Fruit fly (Drosophila melanogaster) whole organism, embryonic: Measurements from ENCODE around the gene Eig71Ej.

ENCODE experiments used
- Bdp1 ChIP-seq: fragments of 200-800 bp; sonication (Bioruptor generic); optimal IDR thresholded peaks from 3 replicates; lab custom pipeline; 2016; ENCODE audit warnings: missing biosample characterization, missing genetic modification characterization
- CG1024 ChIP-seq: fragments of 200-800 bp; sonication (Bioruptor generic); IDR thresholded peaks from 2 replicates; pipeline ENCODE4 v1.3.6; 2022; ENCODE audit warnings: missing biosample characterization, missing genetic modification characterization
- CG10979 ChIP-seq: fragments of 200-800 bp; sonication (Bioruptor generic); optimal IDR thresholded peaks from 2 replicates; lab custom pipeline; 2018; ENCODE audit warnings: missing biosample characterization, mild to moderate bottlenecking, missing genetic modification characterization, moderate library complexity
- CG11398 ChIP-seq: fragments of 200-800 bp; sonication (Bioruptor generic); optimal IDR thresholded peaks from 2 replicates; lab custom pipeline; 2016; ENCODE audit warnings: missing biosample characterization, missing genetic modification characterization
- CG12104 ChIP-seq: fragments of 200-800 bp; sonication (Bioruptor generic); optimal IDR thresholded peaks from 3 replicates; lab custom pipeline; 2016; ENCODE audit warnings: missing biosample characterization, missing genetic modification characterization
- CG12236 ChIP-seq: fragments of 200-800 bp; sonication (Bioruptor generic); optimal IDR thresholded peaks from 2 replicates; lab custom pipeline; 2016; ENCODE audit warnings: missing biosample characterization, missing genetic modification characterization
- CG1233 ChIP-seq: fragments of 200-800 bp; sonication (Bioruptor generic); optimal IDR thresholded peaks from 4 replicates; lab custom pipeline; 2018; ENCODE audit warnings: missing biosample characterization, mild to moderate bottlenecking, missing genetic modification characterization
- CG12769 ChIP-seq: fragments of 200-800 bp; sonication (Bioruptor generic); optimal IDR thresholded peaks from 2 replicates; lab custom pipeline; 2019; ENCODE audit warnings: missing biosample characterization, mild to moderate bottlenecking, missing genetic modification characterization, moderate library complexity
- CG13287 ChIP-seq: fragments of 200-800 bp; sonication (Bioruptor generic); IDR thresholded peaks from 2 replicates; pipeline ENCODE4 v1.3.6; 2022; ENCODE audit warnings: missing biosample characterization, missing genetic modification characterization; ENCODE audit not compliant: partially characterized antibody
- CG17568 ChIP-seq: fragments of 200-800 bp; sonication (Bioruptor generic); optimal IDR thresholded peaks from 2 replicates; lab custom pipeline; 2018; ENCODE audit warnings: missing biosample characterization, mild to moderate bottlenecking, missing genetic modification characterization, moderate library complexity
- CG31388 ChIP-seq: fragments of 200-800 bp; sonication (Bioruptor generic); optimal IDR thresholded peaks from 2 replicates; lab custom pipeline; 2016; ENCODE audit warnings: missing biosample characterization, missing genetic modification characterization
- CG31441 ChIP-seq: fragments of 200-800 bp; sonication (Bioruptor generic); IDR thresholded peaks from 2 replicates; pipeline ENCODE4 v1.3.6; 2022; ENCODE audit warnings: missing biosample characterization, missing genetic modification characterization
- CG34376 ChIP-seq: fragments of 200-800 bp; sonication (Bioruptor generic); optimal IDR thresholded peaks from 2 replicates; lab custom pipeline; 2018; ENCODE audit warnings: missing biosample characterization, mild to moderate bottlenecking, missing genetic modification characterization
- CG6813 ChIP-seq: fragments of 200-800 bp; sonication (Bioruptor generic); optimal IDR thresholded peaks from 2 replicates; lab custom pipeline; 2017; ENCODE audit warnings: missing biosample characterization, missing genetic modification characterization, mild to moderate bottlenecking, moderate library complexity, missing genetic modification reagents
- CG8359 ChIP-seq: fragments of 200-800 bp; sonication (Bioruptor generic); optimal IDR thresholded peaks from 2 replicates; lab custom pipeline; 2017; ENCODE audit warnings: missing biosample characterization, mild to moderate bottlenecking, missing genetic modification characterization, borderline replicate concordance
- E2f1 ChIP-seq: fragments of 200-800 bp; sonication (Bioruptor generic); IDR thresholded peaks from 2 replicates; pipeline ENCODE4 v1.3.6; 2022; ENCODE audit warnings: missing biosample characterization, missing genetic modification characterization
- Eip74EF ChIP-seq, 2 experiments: fragments of 200-800 bp in 1 of 2; fragments of >200 bp in 1 of 2; sonication (Bioruptor generic) in 1 of 2; optimal IDR thresholded peaks; 2 replicates each; lab custom pipeline; 2017 to 2019; ENCODE audit warnings: missing biosample characterization in 2 of 2, missing genetic modification characterization in 2 of 2, mild to moderate bottlenecking in 1 of 2, moderate library complexity in 1 of 2
- Ets65A ChIP-seq: fragments of 200-800 bp; sonication (Bioruptor generic); peaks from one replicate; lab custom pipeline; 2016; ENCODE audit warnings: missing biosample characterization, missing genetic modification characterization
- Ets97D ChIP-seq: fragments of 200-800 bp; sonication (Bioruptor generic); optimal IDR thresholded peaks from 3 replicates; lab custom pipeline; 2016; ENCODE audit warnings: missing biosample characterization, missing genetic modification characterization
- Gsc ChIP-seq: fragments of 200-800 bp; sonication (Bioruptor generic); IDR thresholded peaks from 2 replicates; pipeline ENCODE4 v1.3.6; 2022; ENCODE audit warnings: missing biosample characterization, missing genetic modification characterization
- Hand ChIP-seq: fragments of 200-800 bp; sonication (Bioruptor generic); optimal IDR thresholded peaks from 2 replicates; lab custom pipeline; 2017; ENCODE audit warnings: mild to moderate bottlenecking, missing biosample characterization, missing genetic modification reagents, missing genetic modification characterization
- Mad ChIP-seq: fragments of 200-800 bp; sonication (Bioruptor generic); optimal IDR thresholded peaks from 2 replicates; lab custom pipeline; 2016; ENCODE audit warnings: missing biosample characterization, missing genetic modification characterization
- Oli ChIP-seq: fragments of 200-800 bp; sonication (Bioruptor generic); optimal IDR thresholded peaks from 2 replicates; lab custom pipeline; 2018; ENCODE audit warnings: missing biosample characterization, mild to moderate bottlenecking, missing genetic modification characterization, moderate library complexity
- Vsx1 ChIP-seq: fragments of 200-800 bp; sonication (Bioruptor generic); optimal IDR thresholded peaks from 2 replicates; lab custom pipeline; 2017; ENCODE audit warnings: missing biosample characterization, mild to moderate bottlenecking, missing genetic modification characterization, missing genetic modification reagents
- Xbp1 ChIP-seq: fragments of 200-800 bp; sonication (Bioruptor generic); optimal IDR thresholded peaks from 3 replicates; lab custom pipeline; 2016; ENCODE audit warnings: missing biosample characterization, mild to moderate bottlenecking, missing genetic modification characterization
- cad ChIP-seq: fragments of >200 bp; optimal IDR thresholded peaks from 2 replicates; lab custom pipeline; 2017; ENCODE audit warnings: missing biosample characterization, missing genetic modification characterization
- chinmo ChIP-seq: fragments of 200-800 bp; sonication (Bioruptor generic); IDR thresholded peaks from 4 replicates; pipeline ENCODE4 v1.3.6; 2022; ENCODE audit warnings: missing biosample characterization, missing genetic modification characterization; ENCODE audit not compliant: partially characterized antibody
- dm ChIP-seq: fragments of 200-800 bp; sonication (Bioruptor generic); optimal IDR thresholded peaks from 3 replicates; lab custom pipeline; 2016; ENCODE audit warnings: missing biosample characterization, missing genetic modification characterization
- ewg ChIP-seq: fragments of 200-800 bp; sonication (Bioruptor generic); optimal IDR thresholded peaks from 3 replicates; lab custom pipeline; 2017; ENCODE audit warnings: mild to moderate bottlenecking, missing biosample characterization, missing genetic modification reagents, missing genetic modification characterization
- lilli ChIP-seq: fragments of 200-800 bp; sonication (Bioruptor generic); optimal IDR thresholded peaks from 3 replicates; lab custom pipeline; 2016; ENCODE audit warnings: missing biosample characterization, missing genetic modification characterization
- sd ChIP-seq: fragments of 200-800 bp; sonication (Bioruptor generic); optimal IDR thresholded peaks from 3 replicates; lab custom pipeline; 2018; ENCODE audit warnings: missing biosample characterization, mild to moderate bottlenecking, missing genetic modification characterization, moderate library complexity
- sens ChIP-seq: fragments of 200-800 bp; sonication (Bioruptor generic); peaks from one replicate; lab custom pipeline; 2016; ENCODE audit warnings: missing biosample characterization, missing genetic modification characterization
- tup ChIP-seq: fragments of 200-800 bp; sonication (Bioruptor generic); optimal IDR thresholded peaks from 2 replicates; lab custom pipeline; 2016; ENCODE audit warnings: missing biosample characterization, mild to moderate bottlenecking, missing genetic modification characterization, moderate library complexity
- zfh1 ChIP-seq: fragments of 200-800 bp; sonication (Bioruptor generic); IDR thresholded peaks from 3 replicates; pipeline ENCODE4 v1.3.6; 2022; ENCODE audit warnings: missing biosample characterization, missing genetic modification characterization

Eig71Ej gene

dm6 chr3L:15655910-15656309 is 4.9 kb downstream of the Eig71Ej start, which contains the start of gene Eig71Ee:
TSS of gene Eig71Ee (minus strand) at chr3L:15656010.
- TF ChIP-seq cad (GFP tag; lab: Kevin White, UChicago) (no peak), Ets65A (peak; percentile 24)

dm6 chr3L:15652154-15652553 is 8.7 kb downstream of the Eig71Ej start, which contains the start of the genes Eig71Ec and Eig71Ed:
TSS of gene Eig71Ec (minus strand) at chr3L:15652254.
TSS of gene Eig71Ed (plus strand) at chr3L:15652537.
- TF ChIP-seq CG12104 (GFP tag; lab: Kevin White, UChicago) (no peak), CG8359 (no peak), Gsc (GFP tag; lab: Robert Waterston, UW) (no peak), CG10979 (tag; lab: Kevin White, UChicago) (no peak), CG12769 (tag; lab: Kevin White, UChicago) (no peak), CG31388 (no peak), CG11398 (no peak)

- TF ChIP-seq zfh1 (GFP tag; lab: Robert Waterston, UW) (no peak), dm (no peak), chinmo (GFP tag; lab: Robert Waterston, UW) (no peak), tup (GFP tag; lab: Kevin White, UChicago) (no peak), CG13287 (no peak), E2f1 (GFP tag; lab: Robert Waterston, UW) (no peak), CG1024 (GFP tag; lab: Robert Waterston, UW) (no peak), Hand (GFP tag; lab: Kevin White, UChicago) (no peak), Xbp1 (GFP tag; lab: Kevin White, UChicago) (no peak)
Observed at dm6 chr3L:15650552-15650951, 10.3 kb downstream of the Eig71Ej start, which contains the start of gene CG43084. TSS of gene CG43084 (plus strand) at chr3L:15650852.

- TF ChIP-seq Oli (tag; lab: Kevin White, UChicago) (no peak), CG31441 (GFP tag; lab: Robert Waterston, UW) (no peak), Mad (GFP tag; lab: Kevin White, UChicago) (no peak), Eip74EF (GFP tag; optimal IDR thresholded peaks at IDR 0.05; lab: Kevin White, UChicago) (no peak), Vsx1 (no peak), lilli (GFP tag; lab: Kevin White, UChicago) (no peak), ewg (GFP tag; lab: Kevin White, UChicago) (no peak), CG1233 (no peak), Ets97D (no peak), CG12236 (GFP tag; lab: Kevin White, UChicago) (no peak), Bdp1 (no peak)
Observed at dm6 chr3L:15649561-15649960, 11.3 kb downstream of the Eig71Ej start, which contains the start of the genes Eig71Ea and Eig71Eb. TSS of gene Eig71Ea (minus strand) at chr3L:15649661. TSS of gene Eig71Eb (plus strand) at chr3L:15649936.

- TF ChIP-seq CG34376 (no peak), sd (tag; lab: Kevin White, UChicago) (peak; percentile 85), CG6813 (GFP tag; lab: Kevin White, UChicago) (peak; percentile 31), CG17568 (GFP tag; lab: Kevin White, UChicago) (peak; percentile 15), sens (GFP tag; lab: Kevin White, UChicago) (peak; percentile 52), ewg (GFP tag; lab: Kevin White, UChicago) (no peak)
Observed at dm6 chr3L:15647712-15648621, 12.8 kb downstream of the Eig71Ej start, which contains the start of the genes comm3 and CG43083. TSS of gene comm3 (minus strand) at chr3L:15647762. TSS of gene CG43083 (plus strand) at chr3L:15648571.
